Worm (Caenorhabditis elegans) whole organism, dauer: ENCODE data around the gene M03C11.6.

ENCODE experiments used
- unc-62 ChIP-seq: sonication (generic microtip); optimal IDR thresholded peaks from 2 replicates; lab custom pipeline; 2017; ENCODE audit warnings: missing biosample characterization, missing genetic modification reagents, missing genetic modification characterization

Gene M03C11.6

DNA sequence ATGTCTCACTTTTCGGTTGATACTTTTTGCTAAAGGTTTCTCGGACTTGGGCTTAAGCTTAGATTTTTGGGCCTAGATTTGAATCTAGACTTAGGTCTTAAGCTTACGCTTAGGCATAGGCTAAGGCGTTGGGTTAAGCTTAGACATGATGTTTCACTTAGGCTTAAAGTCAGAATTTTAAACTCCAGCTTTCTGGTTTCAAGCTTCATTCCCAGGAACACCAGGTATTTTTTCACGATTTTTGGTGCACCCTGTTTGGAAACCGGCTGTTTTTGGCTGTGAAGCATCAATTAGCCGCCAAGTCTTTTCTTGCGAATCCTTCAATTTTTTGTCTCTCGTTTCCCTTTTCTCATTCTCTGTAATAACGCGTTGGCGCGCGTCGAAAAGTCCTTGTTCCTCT is 50.0 kb downstream of the M03C11.6 start:
- TF ChIP-seq unc-62, result no peak
